Worm (Caenorhabditis elegans) whole organism, midembryonic: ENCODE data around the gene rpl-12.

Experiments used
- T22C8.4 ChIP-seq: fragments of 200-800 bp; sonication (Bioruptor generic); IDR thresholded peaks from 2 replicates; pipeline ENCODE4 v1.3.6; 2022; ENCODE audit warnings: missing genetic modification characterization, missing compliant biosample characterization
- cog-1 ChIP-seq: sonication (generic microtip); optimal IDR thresholded peaks from 2 replicates; lab custom pipeline; 2016; ENCODE audit warnings: missing genetic modification characterization, missing compliant biosample characterization
- flt-1 ChIP-seq: fragments of 200-800 bp; sonication (Bioruptor generic); IDR thresholded peaks from 2 replicates; pipeline ENCODE4 v1.3.6; 2022; ENCODE audit warnings: missing genetic modification characterization, missing compliant biosample characterization
- klf-2 ChIP-seq: fragments of 200-800 bp; sonication (Bioruptor generic); conservative IDR thresholded peaks from 2 replicates; pipeline ENCODE4 v1.3.6; 2022; ENCODE audit warnings: missing genetic modification reagents, missing genetic modification characterization, missing compliant biosample characterization
- med-1 ChIP-seq: sonication (generic microtip); optimal IDR thresholded peaks from 2 replicates; lab custom pipeline; 2017; ENCODE audit warnings: missing genetic modification characterization, mild to moderate bottlenecking, missing compliant biosample characterization, antibody characterized with exemption, missing genetic modification reagents; ENCODE audit not compliant: insufficient read depth
- ref-1 ChIP-seq: fragments of 200-800 bp; sonication (Bioruptor generic); conservative IDR thresholded peaks from 2 replicates; pipeline ENCODE4 v1.3.6; 2022; ENCODE audit warnings: missing genetic modification reagents, missing genetic modification characterization, missing compliant biosample characterization
- tab-1 ChIP-seq: fragments of 200-800 bp; sonication (Bioruptor generic); IDR thresholded peaks from 2 replicates; pipeline ENCODE4 v1.3.6; 2022; ENCODE audit warnings: missing genetic modification characterization, missing compliant biosample characterization
- ztf-23 ChIP-seq: fragments of 200-800 bp; sonication (Bioruptor generic); IDR thresholded peaks from 2 replicates; pipeline ENCODE4 v1.3.6; 2022; ENCODE audit warnings: missing genetic modification reagents, missing genetic modification characterization, missing compliant biosample characterization
- ztf-29 ChIP-seq: fragments of 200-800 bp; sonication (Bioruptor generic); IDR thresholded peaks from 2 replicates; pipeline ENCODE4 v1.3.6; 2022; ENCODE audit warnings: missing genetic modification reagents, missing genetic modification characterization, missing compliant biosample characterization

rpl-12 gene

DNA sequence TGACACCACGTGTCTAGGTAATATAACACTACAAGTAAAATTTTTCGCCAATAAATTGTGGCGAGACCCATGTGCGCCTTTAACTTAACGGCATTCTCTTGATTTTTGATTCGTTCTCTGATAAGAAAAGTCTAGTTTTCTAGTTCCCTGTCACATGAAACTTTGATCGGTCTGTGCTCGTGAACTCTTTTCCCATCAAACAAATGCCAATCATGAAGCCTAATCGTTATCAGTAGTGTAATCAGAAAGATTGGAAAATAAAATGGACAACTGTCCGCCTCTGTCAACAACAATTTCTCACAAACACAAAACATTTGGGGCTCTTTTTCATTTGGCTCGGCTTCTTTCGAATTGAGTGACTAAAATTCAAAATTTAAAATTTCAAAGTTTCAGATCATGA is 13.4 kb upstream of the rpl-12 start, which contains the start of gene ttr-45:
Gene ttr-45 (plus strand): TSS at position 385 of the 400 bp plus-strand sequence.
- TF ChIP-seq cog-1 (tag; lab: Kevin White, UChicago), result no peak
- TF ChIP-seq med-1 (GFP tag; lab: Kevin White, UChicago), result no peak
- TF ChIP-seq ref-1, result no peak
- no peak for TF ChIP-seq ztf-23 (GFP tag; lab: Robert Waterston, UW)
- no peak for TF ChIP-seq ztf-29 (GFP tag; lab: Robert Waterston, UW)
- no peak for TF ChIP-seq klf-2
- no peak for TF ChIP-seq T22C8.4 (GFP tag; lab: Robert Waterston, UW)

DNA sequence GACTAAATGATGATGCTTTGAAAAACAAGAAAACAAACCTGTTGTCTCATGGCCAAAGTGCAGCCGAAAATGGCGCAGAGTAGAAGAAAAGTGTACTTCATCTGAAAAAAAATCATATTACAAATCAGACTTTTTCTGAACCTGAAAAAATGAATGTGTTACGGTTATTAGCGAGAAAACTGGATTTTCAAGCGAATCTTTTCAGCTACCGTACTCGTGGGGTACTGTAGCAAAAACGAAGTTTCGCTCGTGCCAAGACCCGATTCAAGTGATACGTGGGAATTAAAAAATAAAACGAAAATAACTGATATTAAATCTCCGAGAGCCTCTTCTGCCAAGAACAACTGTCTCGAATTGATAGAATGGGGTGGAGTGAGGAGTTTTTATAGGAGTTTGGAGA is 11.8 kb upstream of the rpl-12 start, which contains the start of gene ttr-51:
Gene ttr-51 (minus strand): TSS at position 101 of the 400 bp plus-strand sequence.
- no peak for TF ChIP-seq flt-1
- TF ChIP-seq cog-1 (tag; lab: Kevin White, UChicago), result no peak
- no peak for TF ChIP-seq ref-1
- TF ChIP-seq T22C8.4 (GFP tag; lab: Robert Waterston, UW), result no peak
- TF ChIP-seq ztf-29 (GFP tag; lab: Robert Waterston, UW), result no peak
- no peak for TF ChIP-seq tab-1 (GFP tag; lab: Robert Waterston, UW)
- no peak for TF ChIP-seq klf-2

DNA sequence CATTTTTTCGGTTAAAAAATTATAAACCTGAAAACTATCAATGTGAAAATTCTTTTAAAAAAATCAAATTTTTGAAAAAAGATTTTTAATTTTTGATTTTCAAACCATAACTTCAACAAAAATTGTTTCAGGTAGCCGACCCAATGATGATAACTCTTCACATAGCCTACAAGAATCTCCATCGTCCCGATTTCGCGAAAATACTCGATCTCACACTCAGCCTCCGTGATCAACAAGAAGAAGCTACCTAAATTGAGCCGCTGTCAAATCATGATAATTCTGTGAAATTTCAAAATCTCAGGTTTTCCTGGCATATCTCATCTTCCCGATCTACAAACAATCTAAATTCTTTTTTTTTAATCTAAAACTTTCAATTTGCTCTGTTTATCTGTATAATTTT is 9.8 kb upstream of the rpl-12 start:
- TF ChIP-seq ztf-23 (GFP tag; lab: Robert Waterston, UW), result no peak
- TF ChIP-seq ref-1, result no peak
- no peak for TF ChIP-seq flt-1

DNA sequence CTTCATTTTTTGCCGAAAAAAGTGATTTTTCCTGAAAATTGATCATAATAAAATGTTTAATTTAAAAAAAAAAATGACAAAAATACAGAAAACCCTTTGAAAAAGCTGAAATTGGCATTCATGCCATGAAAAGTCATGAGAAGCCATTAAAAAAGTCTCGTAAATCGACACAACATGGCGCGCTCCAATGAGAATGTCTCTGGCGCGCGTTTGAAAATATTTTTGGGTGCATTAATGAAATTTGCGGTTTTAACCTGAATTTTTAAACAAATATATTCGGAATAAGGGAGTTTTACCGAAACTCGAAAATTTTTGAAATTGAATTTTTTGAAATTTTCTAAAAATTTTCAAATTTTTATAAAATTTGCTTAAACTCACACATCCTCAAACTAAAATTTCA is 7.3 kb upstream of the rpl-12 start:
- TF ChIP-seq cog-1 (tag; lab: Kevin White, UChicago), result no peak

DNA sequence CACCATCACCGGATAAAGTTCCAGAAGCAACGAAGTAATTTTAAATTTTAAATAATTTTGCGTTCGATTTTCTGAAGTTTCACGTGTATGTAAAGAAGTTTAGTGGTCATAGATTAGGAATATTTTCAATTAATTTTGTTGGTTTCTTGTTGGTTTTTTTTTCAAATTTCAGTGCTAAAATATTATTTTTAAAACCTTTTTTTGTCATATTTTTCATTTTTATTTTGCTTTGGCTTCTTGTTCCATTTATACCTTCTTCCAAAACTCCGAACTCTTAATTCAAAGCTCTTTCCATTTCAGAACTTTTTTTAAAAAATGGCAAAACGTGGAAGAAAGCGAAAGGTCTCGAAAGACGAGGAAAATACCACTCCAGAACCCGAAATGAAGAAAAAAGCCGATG is 6.5 kb upstream of the rpl-12 start, which contains the start of gene JC8.7:
Gene JC8.7 (plus strand): TSS at position 301 of the 400 bp plus-strand sequence.
- TF ChIP-seq ref-1, result no peak
- no peak for TF ChIP-seq ztf-23 (GFP tag; lab: Robert Waterston, UW)

DNA sequence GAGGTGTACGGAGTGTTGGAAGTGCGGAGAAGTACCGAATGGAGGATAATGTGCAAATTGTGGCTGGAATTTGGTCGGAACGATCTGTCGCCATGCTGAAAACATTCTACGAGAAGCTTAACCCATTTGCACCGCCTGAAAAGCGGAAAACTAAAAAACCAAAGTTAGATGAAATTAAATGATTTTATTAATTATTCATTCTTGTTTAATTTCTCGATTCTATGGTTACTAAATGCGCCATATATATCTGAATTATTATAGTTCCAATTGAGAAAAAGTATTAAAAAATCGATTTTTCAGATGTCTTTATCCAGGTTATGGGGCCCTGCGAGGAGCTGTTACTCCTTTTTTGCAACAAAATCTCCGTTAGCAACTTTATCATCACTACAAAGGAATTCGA is 3.6 kb upstream of the rpl-12 start, which contains the start of gene cox-11:
Gene cox-11 (plus strand): TSS at position 301 of the 400 bp plus-strand sequence.
- TF ChIP-seq flt-1 (no peak), cog-1 (tag; lab: Kevin White, UChicago) (no peak), klf-2 (no peak), med-1 (GFP tag; lab: Kevin White, UChicago) (no peak), tab-1 (GFP tag; lab: Robert Waterston, UW) (no peak), ztf-23 (GFP tag; lab: Robert Waterston, UW) (no peak), ref-1 (no peak), ztf-29 (GFP tag; lab: Robert Waterston, UW) (no peak), T22C8.4 (GFP tag; lab: Robert Waterston, UW) (no peak)

DNA sequence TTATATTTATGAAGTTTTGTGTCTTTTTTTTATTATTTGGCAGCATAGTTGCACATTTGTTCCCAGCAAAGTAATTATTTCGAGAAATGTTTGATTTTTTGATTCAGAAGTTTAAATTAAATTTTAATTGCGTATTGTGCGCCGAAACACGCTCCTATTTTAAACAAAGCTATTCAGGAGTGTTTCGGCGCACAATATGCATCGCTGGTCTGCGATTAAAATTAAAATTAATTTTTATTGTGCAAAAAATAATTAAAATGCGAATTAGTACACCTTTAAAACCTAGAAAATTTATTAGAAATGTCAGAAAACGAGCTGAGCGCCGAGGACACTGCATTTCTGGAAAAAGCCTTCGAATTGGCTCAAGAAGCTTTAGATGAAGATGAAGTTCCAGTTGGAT is 2.9 kb upstream of the rpl-12 start, which contains the start of gene JC8.4:
Gene JC8.4 (plus strand): TSS at position 301 of the 400 bp plus-strand sequence.
- TF ChIP-seq ztf-29 (GFP tag; lab: Robert Waterston, UW), result no peak
- no peak for TF ChIP-seq flt-1
- no peak for TF ChIP-seq med-1 (GFP tag; lab: Kevin White, UChicago)
- TF ChIP-seq T22C8.4 (GFP tag; lab: Robert Waterston, UW), result no peak
- TF ChIP-seq ref-1, result no peak
- no peak for TF ChIP-seq ztf-23 (GFP tag; lab: Robert Waterston, UW)
- no peak for TF ChIP-seq cog-1 (tag; lab: Kevin White, UChicago)
- TF ChIP-seq tab-1 (GFP tag; lab: Robert Waterston, UW), result no peak
- TF ChIP-seq klf-2, result no peak

DNA sequence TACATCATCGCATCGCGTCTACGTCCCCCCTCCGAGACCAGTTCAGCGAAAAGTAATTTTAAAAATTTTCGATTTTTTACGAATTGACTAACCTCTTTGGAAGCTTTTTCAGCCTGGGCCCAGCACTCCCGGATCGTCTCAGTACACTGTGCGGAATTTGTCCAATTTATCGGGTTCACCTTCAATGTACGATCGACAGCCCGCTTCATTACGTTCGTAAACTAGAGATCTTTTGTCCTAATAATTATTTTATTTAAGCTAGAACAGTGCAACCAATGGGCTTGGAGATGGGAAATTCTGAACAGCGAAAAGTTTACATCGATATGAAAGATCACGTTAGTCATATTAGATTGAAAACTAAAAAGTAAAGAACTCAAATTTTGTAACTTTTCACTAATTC is 889 bp upstream of the rpl-12 start:
- no peak for TF ChIP-seq T22C8.4 (GFP tag; lab: Robert Waterston, UW)
- no peak for TF ChIP-seq ztf-23 (GFP tag; lab: Robert Waterston, UW)
- TF ChIP-seq cog-1 (tag; lab: Kevin White, UChicago), result no peak
- TF ChIP-seq ref-1, result no peak
- no peak for TF ChIP-seq tab-1 (GFP tag; lab: Robert Waterston, UW)
- TF ChIP-seq ztf-29 (GFP tag; lab: Robert Waterston, UW), result no peak
- no peak for TF ChIP-seq flt-1
- TF ChIP-seq klf-2, result no peak
- no peak for TF ChIP-seq med-1 (GFP tag; lab: Kevin White, UChicago)

DNA sequence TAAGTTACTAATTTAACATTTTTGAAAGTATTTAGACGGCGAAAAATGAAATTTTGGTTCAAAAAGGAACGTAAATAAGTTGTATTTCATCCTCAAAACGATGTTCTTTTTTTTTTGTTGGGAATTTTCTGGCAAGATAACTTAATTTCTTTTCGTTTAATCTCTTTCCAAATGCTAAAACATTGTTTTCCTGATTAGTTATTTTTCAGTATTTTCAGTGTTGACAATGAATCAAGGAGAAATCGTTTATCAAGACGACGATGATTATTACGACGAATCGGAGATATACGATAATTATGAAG is 342 bp upstream of the rpl-12 start, which contains the start of gene lin-54:
Gene lin-54 (plus strand): TSS at position 203 of the 302 bp plus-strand sequence.
- TF ChIP-seq klf-2 (no peak), med-1 (GFP tag; lab: Kevin White, UChicago) (no peak), cog-1 (tag; lab: Kevin White, UChicago) (no peak), tab-1 (GFP tag; lab: Robert Waterston, UW) (no peak), flt-1 (no peak), ztf-29 (GFP tag; lab: Robert Waterston, UW) (no peak), ztf-23 (GFP tag; lab: Robert Waterston, UW) (no peak), T22C8.4 (GFP tag; lab: Robert Waterston, UW) (no peak), ref-1 (no peak)

DNA sequence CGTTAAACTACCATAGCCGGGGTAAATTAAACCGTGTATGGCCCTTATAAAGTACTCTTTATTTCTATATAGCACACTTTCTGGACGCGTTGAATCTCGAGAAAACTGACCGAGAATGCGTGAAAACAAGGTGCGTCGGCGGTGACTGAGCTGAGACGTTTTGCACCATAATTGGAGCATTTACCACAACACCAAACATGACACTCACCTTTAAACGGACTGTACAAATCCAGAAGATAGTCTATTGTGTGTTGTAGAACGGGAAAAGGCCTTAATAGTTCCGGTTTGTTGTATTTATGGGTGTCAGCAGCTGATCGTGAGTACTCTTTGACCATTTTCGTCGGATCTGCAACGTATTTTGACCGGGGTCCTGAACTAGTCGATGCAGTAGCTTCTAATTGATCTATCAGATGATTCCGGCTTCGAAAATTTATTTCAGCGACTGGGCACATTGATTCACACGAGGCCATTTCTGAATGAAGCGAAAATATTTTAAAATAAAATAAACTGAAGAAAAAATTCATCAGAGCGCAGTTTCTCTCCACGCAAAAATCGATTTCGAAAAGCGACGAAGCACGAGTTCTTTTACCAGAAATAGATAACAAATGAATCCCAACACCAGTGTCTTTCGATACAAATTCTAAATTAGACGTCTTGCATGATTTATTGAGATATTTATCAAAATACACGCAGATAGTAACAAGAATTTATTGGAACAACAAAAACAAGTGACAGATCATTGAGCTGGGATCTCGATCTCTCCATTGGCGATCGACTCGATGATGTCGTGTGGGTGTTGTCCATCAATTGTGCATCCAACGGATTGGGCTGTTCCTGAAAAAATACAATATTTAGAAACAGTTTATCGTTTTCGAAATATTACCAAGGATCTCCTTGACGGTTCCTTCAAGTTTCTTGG is 1.2 kb downstream of the rpl-12 start, which contains the start of gene tag-115:
Gene tag-115 (minus strand): TSS at position 472 of the 919 bp plus-strand sequence.
- no peak for TF ChIP-seq ztf-29 (GFP tag; lab: Robert Waterston, UW)
- TF ChIP-seq flt-1, result no peak
- TF ChIP-seq ref-1, result no peak
- no peak for TF ChIP-seq T22C8.4 (GFP tag; lab: Robert Waterston, UW)
